Worm (Caenorhabditis elegans) whole organism, midembryonic: Measurements from ENCODE around the gene F23D12.11.

Experiments
- klf-2 ChIP-seq: fragments of 200-800 bp; sonication (Bioruptor generic); conservative IDR thresholded peaks from 2 replicates; pipeline ENCODE4 v1.3.6; 2022; ENCODE audit warnings: missing genetic modification reagents, missing genetic modification characterization, missing compliant biosample characterization
- med-1 ChIP-seq: sonication (generic microtip); optimal IDR thresholded peaks from 2 replicates; lab custom pipeline; 2017; ENCODE audit warnings: missing genetic modification characterization, mild to moderate bottlenecking, missing compliant biosample characterization, antibody characterized with exemption, missing genetic modification reagents; ENCODE audit not compliant: insufficient read depth
- ref-1 ChIP-seq: fragments of 200-800 bp; sonication (Bioruptor generic); conservative IDR thresholded peaks from 2 replicates; pipeline ENCODE4 v1.3.6; 2022; ENCODE audit warnings: missing genetic modification reagents, missing genetic modification characterization, missing compliant biosample characterization
- tab-1 ChIP-seq: fragments of 200-800 bp; sonication (Bioruptor generic); IDR thresholded peaks from 2 replicates; pipeline ENCODE4 v1.3.6; 2022; ENCODE audit warnings: missing genetic modification characterization, missing compliant biosample characterization
- ztf-29 ChIP-seq: fragments of 200-800 bp; sonication (Bioruptor generic); IDR thresholded peaks from 2 replicates; pipeline ENCODE4 v1.3.6; 2022; ENCODE audit warnings: missing genetic modification reagents, missing genetic modification characterization, missing compliant biosample characterization

- TF ChIP-seq ztf-29: no peak
- TF ChIP-seq med-1 (GFP tag; lab: Kevin White, UChicago): no peak
- no peak for TF ChIP-seq tab-1 (GFP tag; lab: Robert Waterston, UW)
- TF ChIP-seq klf-2 (GFP tag; lab: Robert Waterston, UW): no peak
- TF ChIP-seq ref-1 (GFP tag; lab: Robert Waterston, UW): no peak
These were observed 17.8 kb upstream of the F23D12.11 start, which contains the start of gene F23D12.3 for ce11 chrX:14442321-14442720.
